Worm (Caenorhabditis elegans) whole organism, young adult: ENCODE data around the gene C49G7.12.

Experiments
- B0019.2 ChIP-seq: fragments of 200-800 bp; sonication (Bioruptor generic); conservative IDR thresholded peaks from 2 replicates; pipeline ENCODE4 v1.3.6; 2022; ENCODE audit warnings: missing genetic modification reagents, missing genetic modification characterization, missing compliant biosample characterization
- B0261.1 ChIP-seq: sonication (generic microtip); optimal IDR thresholded peaks from 2 replicates; lab custom pipeline; 2016; ENCODE audit warnings: mild to moderate bottlenecking, missing genetic modification characterization, moderate library complexity, missing compliant biosample characterization
- C06A6.2 ChIP-seq: fragments of 200-800 bp; sonication (Bioruptor generic); conservative IDR thresholded peaks from 2 replicates; pipeline ENCODE4 v1.3.6; 2022; ENCODE audit warnings: missing genetic modification characterization, missing compliant biosample characterization
- F10E7.11 ChIP-seq: sonication (generic microtip); optimal IDR thresholded peaks from 2 replicates; lab custom pipeline; 2017; ENCODE audit warnings: mild to moderate bottlenecking, missing genetic modification characterization, moderate library complexity, missing compliant biosample characterization
- F39B2.1 ChIP-seq: fragments of 200-800 bp; sonication (Bioruptor generic); IDR thresholded peaks from 2 replicates; pipeline ENCODE4 v1.3.6; 2022; ENCODE audit warnings: missing genetic modification reagents, missing genetic modification characterization, missing compliant biosample characterization
- T07F8.4 ChIP-seq: sonication (generic microtip); optimal IDR thresholded peaks from 2 replicates; lab custom pipeline; 2016; ENCODE audit warnings: mild to moderate bottlenecking, missing genetic modification characterization, moderate library complexity, missing compliant biosample characterization
- T26A5.8 ChIP-seq: sonication (generic microtip); optimal IDR thresholded peaks from 2 replicates; lab custom pipeline; 2016; ENCODE audit warnings: missing genetic modification characterization, missing compliant biosample characterization
- Y53G8AR.9 ChIP-seq: fragments of 200-800 bp; sonication (Bioruptor generic); conservative IDR thresholded peaks from 2 replicates; pipeline ENCODE4 v1.3.6; 2022; ENCODE audit warnings: missing genetic modification reagents, missing genetic modification characterization, missing compliant biosample characterization
- Y67H2A.10 ChIP-seq: fragments of 200-800 bp; sonication (Bioruptor generic); conservative IDR thresholded peaks from 2 replicates; pipeline ENCODE4 v1.3.6; 2022; ENCODE audit warnings: missing genetic modification reagents, missing genetic modification characterization, missing compliant biosample characterization
- aptf-2 ChIP-seq: fragments of 200-800 bp; sonication (Bioruptor generic); conservative IDR thresholded peaks from 2 replicates; pipeline ENCODE4 v1.3.6; 2022; ENCODE audit warnings: missing genetic modification reagents, missing genetic modification characterization, missing compliant biosample characterization
- aptf-3 ChIP-seq: fragments of 200-800 bp; sonication (Bioruptor generic); IDR thresholded peaks from 2 replicates; pipeline ENCODE4 v1.3.6; 2022; ENCODE audit warnings: missing genetic modification characterization, missing compliant biosample characterization
- athp-1 ChIP-seq: sonication (generic microtip); optimal IDR thresholded peaks from 2 replicates; lab custom pipeline; 2017; ENCODE audit warnings: mild to moderate bottlenecking, missing genetic modification characterization, missing compliant biosample characterization
- bed-1 ChIP-seq: fragments of 200-800 bp; sonication (Bioruptor generic); IDR thresholded peaks from 2 replicates; pipeline ENCODE4 v1.3.6; 2022; ENCODE audit warnings: missing genetic modification reagents, missing genetic modification characterization, missing compliant biosample characterization
- bed-2 ChIP-seq: fragments of 200-800 bp; sonication (Bioruptor generic); IDR thresholded peaks from 2 replicates; pipeline ENCODE4 v1.3.6; 2022; ENCODE audit warnings: missing genetic modification reagents, missing genetic modification characterization, missing compliant biosample characterization
- ceh-27 ChIP-seq: fragments of 200-800 bp; sonication (Bioruptor generic); optimal IDR thresholded peaks from 2 replicates; lab custom pipeline; 2018; ENCODE audit warnings: mild to moderate bottlenecking, missing genetic modification characterization, moderate library complexity, missing compliant biosample characterization
- dox-1 ChIP-seq: fragments of 200-800 bp; sonication (Bioruptor generic); IDR thresholded peaks from 2 replicates; pipeline ENCODE4 v1.3.6; 2022; ENCODE audit warnings: missing genetic modification reagents, missing genetic modification characterization, missing compliant biosample characterization
- dpl-1 ChIP-seq: fragments of 150-350 bp; optimal IDR thresholded peaks from 2 replicates; lab custom pipeline; 2014; ENCODE audit warnings: missing biosample characterization, missing genetic modification reagents, missing genetic modification characterization
- egl-44 ChIP-seq: fragments of 200-800 bp; sonication (Bioruptor generic); IDR thresholded peaks from 2 replicates; pipeline ENCODE4 v1.3.6; 2022; ENCODE audit warnings: missing genetic modification reagents, missing genetic modification characterization, missing compliant biosample characterization
- ekl-4 ChIP-seq: fragments of 200-800 bp; sonication (Bioruptor generic); IDR thresholded peaks from 2 replicates; pipeline ENCODE4 v1.3.6; 2022; ENCODE audit warnings: missing genetic modification reagents, missing genetic modification characterization, missing compliant biosample characterization
- fkh-3 ChIP-seq: sonication (generic microtip); optimal IDR thresholded peaks from 2 replicates; lab custom pipeline; 2016; ENCODE audit warnings: mild to moderate bottlenecking, missing genetic modification characterization, missing compliant biosample characterization
- him-1 ChIP-seq: sonication (generic microtip); optimal IDR thresholded peaks from 2 replicates; lab custom pipeline; 2016; ENCODE audit warnings: missing genotype, missing genetic modification reagents, missing genetic modification characterization, missing compliant biosample characterization
- hlh-26 ChIP-seq: fragments of 200-800 bp; sonication (Bioruptor generic); conservative IDR thresholded peaks from 2 replicates; pipeline ENCODE4 v1.3.6; 2022; ENCODE audit warnings: missing genetic modification reagents, missing genetic modification characterization, missing compliant biosample characterization
- hmg-20 ChIP-seq: fragments of 200-800 bp; sonication (Bioruptor generic); IDR thresholded peaks from 2 replicates; pipeline ENCODE4 v1.3.6; 2022; ENCODE audit warnings: missing genetic modification reagents, missing genetic modification characterization, missing compliant biosample characterization
- hsf-1 ChIP-seq: fragments of 200-800 bp; sonication (Bioruptor generic); IDR thresholded peaks from 2 replicates; pipeline ENCODE4 v1.3.6; 2022; ENCODE audit warnings: missing genetic modification reagents, missing genetic modification characterization, missing compliant biosample characterization
- let-526 ChIP-seq: fragments of 200-800 bp; sonication (Bioruptor generic); IDR thresholded peaks from 2 replicates; pipeline ENCODE4 v1.3.6; 2022; ENCODE audit warnings: missing genetic modification reagents, missing genetic modification characterization, missing compliant biosample characterization
- lin-26 ChIP-seq: fragments of 200-800 bp; sonication (Bioruptor generic); IDR thresholded peaks from 2 replicates; pipeline ENCODE4 v1.3.6; 2022; ENCODE audit warnings: missing genetic modification reagents, missing genetic modification characterization, missing compliant biosample characterization
- madf-3 ChIP-seq: fragments of 200-800 bp; sonication (Bioruptor generic); IDR thresholded peaks from 2 replicates; pipeline ENCODE4 v1.3.6; 2022; ENCODE audit warnings: missing genetic modification reagents, missing genetic modification characterization, missing compliant biosample characterization
- mcd-1 ChIP-seq: fragments of 200-800 bp; sonication (Bioruptor generic); IDR thresholded peaks from 2 replicates; pipeline ENCODE4 v1.3.6; 2022; ENCODE audit warnings: missing genetic modification reagents, missing genetic modification characterization, missing compliant biosample characterization
- mxl-1 ChIP-seq: sonication (generic microtip); optimal IDR thresholded peaks from 2 replicates; lab custom pipeline; 2016; ENCODE audit warnings: missing genetic modification characterization, missing compliant biosample characterization
- nfya-2 ChIP-seq: fragments of 200-800 bp; sonication (Bioruptor generic); IDR thresholded peaks from 2 replicates; pipeline ENCODE4 v1.3.6; 2022; ENCODE audit warnings: missing genetic modification reagents, missing genetic modification characterization, missing compliant biosample characterization
- pbrm-1 ChIP-seq: fragments of 200-800 bp; sonication (Bioruptor generic); IDR thresholded peaks from 2 replicates; pipeline ENCODE4 v1.3.6; 2022; ENCODE audit warnings: missing genetic modification reagents, missing genetic modification characterization, missing compliant biosample characterization
- rec-8 ChIP-seq, 2 experiments: sonication (generic microtip); optimal IDR thresholded peaks; 2 replicates each; lab custom pipeline; 2016; ENCODE audit warnings: mild to moderate bottlenecking in 2 of 2, missing genetic modification characterization in 2 of 2, missing genetic modification reagents in 2 of 2, missing genotype in 2 of 2, missing biosample characterization in 1 of 2, missing compliant biosample characterization in 1 of 2, moderate library complexity in 1 of 2
- sdz-38 ChIP-seq: sonication (generic microtip); optimal IDR thresholded peaks from 2 replicates; lab custom pipeline; 2016; ENCODE audit warnings: missing genotype, missing genetic modification characterization, missing compliant biosample characterization
- snpc-1.1 ChIP-seq: sonication (generic microtip); optimal IDR thresholded peaks from 2 replicates; lab custom pipeline; 2017; ENCODE audit warnings: missing genetic modification characterization, mild to moderate bottlenecking, missing compliant biosample characterization, antibody characterized with exemption, moderate library complexity, missing genotype, missing genetic modification reagents; ENCODE audit not compliant: insufficient read depth
- snpc-1.3 ChIP-seq: sonication (generic microtip); optimal IDR thresholded peaks from 2 replicates; lab custom pipeline; 2017; ENCODE audit warnings: missing genetic modification characterization, mild to moderate bottlenecking, missing compliant biosample characterization, antibody characterized with exemption, moderate library complexity, missing genotype, missing genetic modification reagents; ENCODE audit not compliant: insufficient read depth
- snpc-3.4 ChIP-seq: sonication (generic microtip); optimal IDR thresholded peaks from 2 replicates; lab custom pipeline; 2017; ENCODE audit warnings: missing genetic modification characterization, mild to moderate bottlenecking, missing compliant biosample characterization, antibody characterized with exemption, moderate library complexity, missing genotype, missing genetic modification reagents
- somi-1 ChIP-seq: fragments of 200-800 bp; sonication (Bioruptor generic); optimal IDR thresholded peaks from 2 replicates; lab custom pipeline; 2018; ENCODE audit warnings: mild to moderate bottlenecking, missing genetic modification characterization, missing compliant biosample characterization
- tbx-9 ChIP-seq: sonication (generic microtip); optimal IDR thresholded peaks from 2 replicates; lab custom pipeline; 2016; ENCODE audit warnings: borderline replicate concordance, missing genetic modification characterization, inconsistent platforms, missing compliant biosample characterization
- unc-62 ChIP-seq: fragments of 150-350 bp; optimal IDR thresholded peaks from 2 replicates; lab custom pipeline; 2014; ENCODE audit warnings: missing biosample characterization, missing genetic modification reagents, missing genetic modification characterization
- xnd-1 ChIP-seq: sonication (generic microtip); optimal IDR thresholded peaks from 2 replicates; lab custom pipeline; 2016; ENCODE audit warnings: missing genotype, missing genetic modification reagents, missing genetic modification characterization, missing compliant biosample characterization
- zfh-2 ChIP-seq: fragments of 200-800 bp; sonication (Bioruptor generic); conservative IDR thresholded peaks from 2 replicates; pipeline ENCODE4 v1.3.6; 2022; ENCODE audit warnings: missing genetic modification reagents, missing genetic modification characterization, missing compliant biosample characterization
- zim-3 ChIP-seq: sonication (generic microtip); optimal IDR thresholded peaks from 2 replicates; lab custom pipeline; 2017; ENCODE audit warnings: mild to moderate bottlenecking, missing genetic modification characterization, moderate library complexity, missing compliant biosample characterization
- ztf-26 ChIP-seq: sonication (generic microtip); optimal IDR thresholded peaks from 2 replicates; lab custom pipeline; 2017; ENCODE audit warnings: missing genetic modification characterization, missing compliant biosample characterization

The C49G7.12 gene

ce11 chrV:4038110-4038509 lies at the start of gene C49G7.12:
C49G7.12 (plus strand) TSS chrV:4038410.
- no peak for TF ChIP-seq let-526 (GFP tag; lab: Robert Waterston, UW)
- TF ChIP-seq Y67H2A.10 (GFP tag; lab: Robert Waterston, UW): no peak

- no peak for TF ChIP-seq hsf-1
Observed at ce11 chrV:3989070-3989469, 49.1 kb upstream of the C49G7.12 start, which contains the start of gene nlp-27. nlp-27 (plus strand) TSS chrV:3989378.

- TF ChIP-seq F10E7.11 (tag; lab: Kevin White, UChicago) (no peak), lin-26 (GFP tag; lab: Robert Waterston, UW) (no peak), aptf-3 (GFP tag; lab: Robert Waterston, UW) (no peak), him-1 (no peak), dox-1 (GFP tag; lab: Robert Waterston, UW) (no peak), C06A6.2 (GFP tag; lab: Robert Waterston, UW) (no peak), zfh-2 (GFP tag; lab: Robert Waterston, UW) (no peak), xnd-1 (tag; lab: Kevin White, UChicago) (no peak), B0019.2 (GFP tag; lab: Robert Waterston, UW) (no peak), ztf-26 (tag; lab: Kevin White, UChicago) (no peak), ekl-4 (GFP tag; lab: Robert Waterston, UW) (no peak), bed-1 (GFP tag; lab: Robert Waterston, UW) (no peak)
Observed at ce11 chrV:3992334-3992733, 45.9 kb upstream of the C49G7.12 start.

- no peak for TF ChIP-seq snpc-1.1 (tag; lab: Kevin White, UChicago)
- no peak for TF ChIP-seq fkh-3
- TF ChIP-seq bed-2 (GFP tag; lab: Robert Waterston, UW): no peak
- TF ChIP-seq B0261.1: no peak
- TF ChIP-seq mxl-1: no peak
- no peak for TF ChIP-seq snpc-1.3 (tag; lab: Kevin White, UChicago)
- TF ChIP-seq somi-1: no peak
- no peak for TF ChIP-seq nfya-2 (GFP tag; lab: Robert Waterston, UW)
- no peak for TF ChIP-seq hlh-26
- TF ChIP-seq egl-44 (GFP tag; lab: Robert Waterston, UW): no peak
- TF ChIP-seq hmg-20: no peak
- TF ChIP-seq zim-3 (tag; lab: Kevin White, UChicago): no peak
- no peak for TF ChIP-seq athp-1 (tag; lab: Kevin White, UChicago)
- no peak for TF ChIP-seq snpc-3.4 (tag; lab: Kevin White, UChicago)
- TF ChIP-seq aptf-2 (GFP tag; lab: Robert Waterston, UW): no peak
- no peak for TF ChIP-seq rec-8 (tag; optimal IDR thresholded peaks at IDR 0.05; lab: Kevin White, UChicago)
- no peak for TF ChIP-seq madf-3 (GFP tag; lab: Robert Waterston, UW)
Observed at ce11 chrV:3994048-3994447, 44.2 kb upstream of the C49G7.12 start, which contains the start of gene K09D9.9. K09D9.9 (minus strand) TSS chrV:3994148.

- TF ChIP-seq F39B2.1 (GFP tag; lab: Robert Waterston, UW): no peak
- no peak for TF ChIP-seq C06A6.2 (GFP tag; lab: Robert Waterston, UW)
- TF ChIP-seq mxl-1: no peak
- TF ChIP-seq pbrm-1 (GFP tag; lab: Robert Waterston, UW): no peak
- TF ChIP-seq mcd-1 (GFP tag; lab: Robert Waterston, UW): no peak
- no peak for TF ChIP-seq sdz-38 (tag; lab: Kevin White, UChicago)
- TF ChIP-seq T26A5.8 (tag; lab: Kevin White, UChicago): no peak
- TF ChIP-seq tbx-9 (tag; lab: Kevin White, UChicago): no peak
- TF ChIP-seq T07F8.4 (tag; lab: Kevin White, UChicago): no peak
- TF ChIP-seq Y53G8AR.9 (GFP tag; lab: Robert Waterston, UW): no peak
- no peak for TF ChIP-seq dpl-1 (GFP tag; lab: Kevin White, UChicago)
- TF ChIP-seq let-526 (GFP tag; lab: Robert Waterston, UW): no peak
- no peak for TF ChIP-seq ceh-27
- no peak for TF ChIP-seq unc-62 (GFP tag; lab: Kevin White, UChicago)
- TF ChIP-seq, all 124 proteins: peak for 0
Observed at ce11 chrV:3995838-3996237, 42.4 kb upstream of the C49G7.12 start, which contains the start of gene srx-62. srx-62 (minus strand) TSS chrV:3995938.
